Worm (Caenorhabditis elegans): ENCODE measurements around the gene usp-33.

usp-33 gene

ce11 chrX:15608593-15608992, 17.4 kb downstream of the usp-33 start:
- TF ChIP-seq hmg-4 (GFP tag; optimal IDR thresholded peaks at IDR 0.05) (no peak), F13C5.2 (tag; optimal IDR thresholded peaks at IDR 0.05) (no peak)

DNA sequence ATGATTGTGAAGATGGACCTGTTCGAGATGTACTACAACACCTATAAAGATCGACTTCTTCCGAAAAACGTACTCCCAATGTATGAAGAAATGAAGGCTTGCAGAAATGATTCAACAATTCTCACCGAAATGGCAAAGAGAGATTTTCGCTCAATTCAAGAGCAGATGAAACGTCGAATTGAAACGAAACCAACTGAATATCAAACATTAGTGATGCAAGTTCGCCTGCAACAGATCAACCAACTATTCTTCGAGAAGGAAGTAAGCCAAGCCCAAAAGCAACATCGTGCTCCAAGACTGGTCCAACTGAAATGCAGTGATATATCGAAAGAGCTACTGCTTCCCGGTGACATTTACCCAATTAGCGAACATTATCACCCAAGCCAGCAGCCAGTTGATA, 18.5 kb downstream of the usp-33 start:
- TF ChIP-seq ama-1 (optimal IDR thresholded peaks at IDR 0.05) (no peak), hnd-1 (tag; optimal IDR thresholded peaks at IDR 0.05) (no peak), aly-1 (tag; optimal IDR thresholded peaks at IDR 0.05) (no peak)

ce11 chrX:15610527-15611091, 19.4 kb downstream of the usp-33 start:
- TF ChIP-seq ceh-36 (tag; optimal IDR thresholded peaks at IDR 0.05) (no peak), tra-4 (tag; optimal IDR thresholded peaks at IDR 0.05) (no peak), ceh-13 (GFP tag; optimal IDR thresholded peaks at IDR 0.05) (no peak), aly-1 (tag; optimal IDR thresholded peaks at IDR 0.05) (no peak), flt-1 (GFP tag; IDR thresholded peaks at IDR 0.05) (no peak), tbx-11 (GFP tag; IDR thresholded peaks at IDR 0.05) (no peak), tbx-37 (GFP tag; conservative IDR thresholded peaks at IDR 0.05) (no peak), hmbx-1 (tag; optimal IDR thresholded peaks at IDR 0.05) (no peak), pes-1 (GFP tag; IDR thresholded peaks at IDR 0.05) (no peak), scrt-1 (GFP tag; IDR thresholded peaks at IDR 0.05) (no peak), hnd-1 (tag; optimal IDR thresholded peaks at IDR 0.05) (no peak), B0310.2 (tag; optimal IDR thresholded peaks at IDR 0.05) (no peak), ama-1 (optimal IDR thresholded peaks at IDR 0.05) (no peak), sea-1 (GFP tag; conservative IDR thresholded peaks at IDR 0.05) (no peak), ets-7 (tag; optimal IDR thresholded peaks at IDR 0.05) (no peak), F13C5.2 (tag; optimal IDR thresholded peaks at IDR 0.05) (no peak), hmg-4 (GFP tag; optimal IDR thresholded peaks at IDR 0.05) (no peak)

DNA sequence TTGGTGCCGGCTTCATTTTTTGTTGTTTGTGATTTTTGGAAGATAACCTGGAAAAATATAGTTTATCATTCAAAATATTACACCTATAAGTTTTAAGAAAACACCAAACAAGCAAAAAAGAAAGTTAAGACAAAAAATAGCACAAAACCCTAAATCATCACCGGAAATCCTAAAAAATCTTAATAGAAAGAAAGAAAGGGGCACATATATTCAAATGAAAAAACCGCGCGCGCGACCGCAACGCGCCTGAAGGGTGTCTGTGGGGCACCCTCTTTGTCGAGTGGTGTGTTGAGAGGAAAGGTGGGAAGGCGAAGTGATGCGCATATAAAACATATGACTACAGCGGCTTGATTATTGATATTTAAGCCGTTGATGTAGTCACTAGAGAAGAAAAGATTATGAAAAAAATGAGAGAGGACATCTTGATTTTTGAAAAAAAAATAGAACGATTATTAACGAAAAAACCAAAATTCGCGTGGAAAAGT, 22.6 kb downstream of the usp-33 start, which contains the start of gene K09E9.3:
Gene K09E9.3 (minus strand): TSS at position 51 of the 485 bp plus-strand sequence.
- no peak for TF ChIP-seq tra-4 (tag; optimal IDR thresholded peaks at IDR 0.05)
- TF ChIP-seq ceh-36 (tag; optimal IDR thresholded peaks at IDR 0.05), result no peak
- peak; percentile 31 for TF ChIP-seq aly-1 (tag; optimal IDR thresholded peaks at IDR 0.05)
- no peak for TF ChIP-seq tbx-11 (GFP tag; IDR thresholded peaks at IDR 0.05)
- no peak for TF ChIP-seq flt-1 (GFP tag; IDR thresholded peaks at IDR 0.05)
- no peak for TF ChIP-seq hmbx-1 (tag; optimal IDR thresholded peaks at IDR 0.05)
- TF ChIP-seq F13C5.2 (tag; optimal IDR thresholded peaks at IDR 0.05), result peak; percentile 50
- 0 out of 2 replicates have a peak, but pooled peaks have one; percentile 3 for TF ChIP-seq pes-1 (GFP tag; IDR thresholded peaks at IDR 0.05)
- no peak for TF ChIP-seq scrt-1 (GFP tag; IDR thresholded peaks at IDR 0.05)

DNA sequence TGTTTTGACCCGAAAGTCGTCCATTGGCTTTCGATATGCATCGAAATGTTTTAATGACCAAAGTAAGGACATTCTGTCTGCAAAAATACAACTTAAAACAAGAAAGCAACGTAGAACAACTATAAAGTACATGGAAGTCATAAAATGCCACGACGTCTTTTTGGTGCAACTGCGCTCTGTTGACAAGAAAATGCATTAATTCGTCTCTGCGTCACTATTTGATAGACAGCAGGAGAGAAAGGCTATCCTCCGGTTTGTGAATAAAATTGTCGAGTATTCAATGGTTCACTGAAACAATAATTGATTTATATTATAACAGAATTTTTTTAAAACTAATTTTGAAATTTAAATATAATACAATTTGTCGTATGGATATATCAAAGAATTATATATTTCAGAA, 25.3 kb downstream of the usp-33 start, which contains the start of gene ergi-3:
Gene ergi-3 (minus strand): TSS at position 311 of the 400 bp plus-strand sequence.
- TF ChIP-seq F13C5.2 (tag; optimal IDR thresholded peaks at IDR 0.05), result peak; percentile 26
- no peak for TF ChIP-seq ceh-36 (tag; optimal IDR thresholded peaks at IDR 0.05)

- TF ChIP-seq sea-1 (GFP tag; conservative IDR thresholded peaks at IDR 0.05) (no peak), hmg-4 (GFP tag; optimal IDR thresholded peaks at IDR 0.05) (no peak), ceh-13 (GFP tag; optimal IDR thresholded peaks at IDR 0.05) (no peak), flt-1 (GFP tag; IDR thresholded peaks at IDR 0.05) (no peak), F13C5.2 (tag; optimal IDR thresholded peaks at IDR 0.05) (no peak), pes-1 (GFP tag; IDR thresholded peaks at IDR 0.05) (no peak), scrt-1 (GFP tag; IDR thresholded peaks at IDR 0.05) (no peak), tbx-11 (GFP tag; IDR thresholded peaks at IDR 0.05) (no peak), B0310.2 (tag; optimal IDR thresholded peaks at IDR 0.05) (no peak)
Measured at ce11 chrX:15617168-15617567, 26.0 kb downstream of the usp-33 start.

DNA sequence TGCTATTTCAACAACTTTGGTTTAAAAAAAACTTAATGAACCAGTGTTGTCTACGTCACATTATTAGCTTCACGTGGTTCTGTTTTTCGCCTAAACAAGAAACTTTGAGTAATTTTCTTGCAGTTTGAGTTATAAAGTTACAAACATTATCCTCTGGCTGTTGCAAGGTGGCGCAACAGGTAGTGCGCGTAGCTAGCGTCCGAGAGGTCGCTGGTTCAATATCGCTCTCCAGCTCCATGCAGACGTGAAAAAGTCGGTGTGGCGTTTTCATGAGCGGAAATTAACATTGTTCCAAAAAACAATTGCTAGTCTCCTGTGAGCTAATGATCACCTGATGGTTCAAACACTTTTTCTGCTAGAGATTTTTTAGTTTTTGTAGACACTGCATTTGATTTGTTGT, 28.1 kb downstream of the usp-33 start:
- TF ChIP-seq pes-1 (GFP tag; IDR thresholded peaks at IDR 0.05) (peak; percentile 62), tbx-11 (GFP tag; IDR thresholded peaks at IDR 0.05) (no peak), hmg-4 (GFP tag; optimal IDR thresholded peaks at IDR 0.05) (peak; percentile 30)

DNA sequence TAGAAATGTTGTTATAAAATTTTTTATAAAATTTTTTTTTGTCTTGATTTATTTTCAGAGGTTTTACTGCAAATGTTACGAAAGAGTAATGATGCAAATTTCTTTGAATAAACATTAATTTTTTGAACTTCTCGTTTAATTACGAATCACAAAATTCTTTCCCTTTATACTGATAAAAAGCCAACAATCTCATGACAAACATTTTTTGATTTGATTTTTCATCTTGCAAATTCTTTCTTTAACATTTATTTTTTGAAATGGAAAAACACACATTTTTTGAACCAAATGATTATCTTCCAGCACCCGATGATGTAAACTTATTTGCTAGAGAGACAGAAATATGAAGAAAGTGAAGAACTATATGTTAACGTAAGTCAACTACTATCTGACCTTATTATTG, 29.0 kb downstream of the usp-33 start, which contains the start of gene K09E9.1:
Gene K09E9.1 (plus strand): TSS at position 301 of the 400 bp plus-strand sequence.
- TF ChIP-seq pes-1 (GFP tag; IDR thresholded peaks at IDR 0.05), result no peak
- no peak for TF ChIP-seq ets-7 (tag; optimal IDR thresholded peaks at IDR 0.05)
- no peak for TF ChIP-seq B0310.2 (tag; optimal IDR thresholded peaks at IDR 0.05)
- no peak for TF ChIP-seq F13C5.2 (tag; optimal IDR thresholded peaks at IDR 0.05)
- no peak for TF ChIP-seq hnd-1 (tag; optimal IDR thresholded peaks at IDR 0.05)
- TF ChIP-seq tbx-11 (GFP tag; IDR thresholded peaks at IDR 0.05), result no peak
- no peak for TF ChIP-seq hmg-4 (GFP tag; optimal IDR thresholded peaks at IDR 0.05)
- TF ChIP-seq flt-1 (GFP tag; IDR thresholded peaks at IDR 0.05), result no peak
- no peak for TF ChIP-seq aly-1 (tag; optimal IDR thresholded peaks at IDR 0.05)
- TF ChIP-seq ceh-13 (GFP tag; optimal IDR thresholded peaks at IDR 0.05), result no peak
- no peak for TF ChIP-seq scrt-1 (GFP tag; IDR thresholded peaks at IDR 0.05)
- TF ChIP-seq sea-1 (GFP tag; conservative IDR thresholded peaks at IDR 0.05), result no peak
- no peak for TF ChIP-seq ceh-36 (tag; optimal IDR thresholded peaks at IDR 0.05)
- no peak for TF ChIP-seq tbx-37 (GFP tag; conservative IDR thresholded peaks at IDR 0.05)

- TF ChIP-seq ceh-36 (tag; optimal IDR thresholded peaks at IDR 0.05) (no peak), scrt-1 (GFP tag; IDR thresholded peaks at IDR 0.05) (no peak), ets-7 (tag; optimal IDR thresholded peaks at IDR 0.05) (no peak), aly-1 (tag; optimal IDR thresholded peaks at IDR 0.05) (no peak), tbx-11 (GFP tag; IDR thresholded peaks at IDR 0.05) (no peak), tra-4 (tag; optimal IDR thresholded peaks at IDR 0.05) (no peak), B0310.2 (tag; optimal IDR thresholded peaks at IDR 0.05) (no peak), flt-1 (GFP tag; IDR thresholded peaks at IDR 0.05) (no peak), tbx-37 (GFP tag; conservative IDR thresholded peaks at IDR 0.05) (no peak), F13C5.2 (tag; optimal IDR thresholded peaks at IDR 0.05) (no peak), sea-1 (GFP tag; conservative IDR thresholded peaks at IDR 0.05) (no peak), ceh-13 (GFP tag; optimal IDR thresholded peaks at IDR 0.05) (no peak), hnd-1 (tag; optimal IDR thresholded peaks at IDR 0.05) (no peak), hmbx-1 (tag; optimal IDR thresholded peaks at IDR 0.05) (no peak), ama-1 (optimal IDR thresholded peaks at IDR 0.05) (no peak), hmg-4 (GFP tag; optimal IDR thresholded peaks at IDR 0.05) (no peak), pes-1 (GFP tag; IDR thresholded peaks at IDR 0.05) (no peak)
Measured at ce11 chrX:15621001-15621400, 29.8 kb downstream of the usp-33 start.

All from whole organism, early embryonic.